Worm (Caenorhabditis elegans): ENCODE measurements around the gene metr-1.
"Not testable (repeated sequence)": the region's sequence is repeated elsewhere in the genome, so short reads cannot be mapped to it uniquely, and the experiment has no call there.

metr-1 gene

ce11 chrII:10888979-10889378 is 37.4 kb upstream of the metr-1 start, which contains the start of gene ptr-8:
Gene ptr-8, plus strand, starts transcription at chrII:10889279.
- TF ChIP-seq nhr-20 (tag; optimal IDR thresholded peaks at IDR 0.05) (no peak), egl-27 (tag; optimal IDR thresholded peaks at IDR 0.05) (no peak), fkh-8 (tag; optimal IDR thresholded peaks at IDR 0.05) (no peak), hlh-4 (tag; optimal IDR thresholded peaks at IDR 0.05) (no peak), efl-1 (optimal IDR thresholded peaks at IDR 0.05) (no peak), efl-1 (GFP tag; optimal IDR thresholded peaks at IDR 0.05 in 1 of 2) (peak in 1 of 2 experiments; percentile 72), tlp-1 (tag; optimal IDR thresholded peaks at IDR 0.05) (no peak), nhr-85 (tag) (peak; percentile 33), dsc-1 (tag; optimal IDR thresholded peaks at IDR 0.05) (no peak)

DNA sequence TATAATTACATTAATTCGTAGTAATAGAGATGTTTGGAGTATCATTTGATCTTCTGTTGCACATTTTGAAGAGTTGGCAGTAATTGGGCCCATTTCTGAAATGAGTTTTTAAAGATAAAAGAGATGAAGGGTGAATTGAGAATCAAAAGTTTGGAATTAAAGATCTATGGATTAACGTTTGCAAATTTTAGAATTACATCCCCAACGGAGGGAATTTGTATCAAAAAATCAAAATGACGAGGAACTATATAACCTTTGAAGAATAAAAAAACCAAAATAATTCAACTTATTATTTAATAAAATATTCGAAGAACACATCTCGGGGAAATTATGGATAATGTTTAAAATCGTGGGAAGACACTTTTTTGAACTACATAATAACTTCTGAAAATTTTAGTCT is 31.4 kb upstream of the metr-1 start, which contains the start of gene sra-10:
sra-10 (minus strand) TSS at position 101 of the 400 bp plus-strand sequence.
- TF ChIP-seq ceh-82 (tag; optimal IDR thresholded peaks at IDR 0.05), result no peak
- TF ChIP-seq pag-3 (tag; optimal IDR thresholded peaks at IDR 0.05; ENCODE audit: borderline replicate concordance, insufficient read depth), result no peak
- no peak for TF ChIP-seq nhr-76 (tag; optimal IDR thresholded peaks at IDR 0.05)
- TF ChIP-seq fos-1 (tag; optimal IDR thresholded peaks at IDR 0.05), result no peak
- no peak for TF ChIP-seq F16B12.6 (tag; optimal IDR thresholded peaks at IDR 0.05)
- no peak for TF ChIP-seq elt-2 (tag; optimal IDR thresholded peaks at IDR 0.05)
- no peak for TF ChIP-seq hlh-17 (GFP tag; optimal IDR thresholded peaks at IDR 0.05; ENCODE audit: borderline replicate concordance)
- TF ChIP-seq lsy-2 (tag; optimal IDR thresholded peaks at IDR 0.05), result no peak
- no peak for TF ChIP-seq ets-5 (GFP tag; IDR thresholded peaks at IDR 0.05)
- TF ChIP-seq fkh-10 (GFP tag; optimal IDR thresholded peaks at IDR 0.05), result no peak
- TF ChIP-seq isw-1 (GFP tag; IDR thresholded peaks at IDR 0.05), result no peak
- TF ChIP-seq pax-3 (tag; optimal IDR thresholded peaks at IDR 0.05), result no peak

ce11 chrII:10895959-10896358 is 30.4 kb upstream of the metr-1 start:
- TF ChIP-seq unc-30 (tag; optimal IDR thresholded peaks at IDR 0.05) (no peak), lin-13 (GFP tag; optimal IDR thresholded peaks at IDR 0.05) (no peak), elt-2 (tag; optimal IDR thresholded peaks at IDR 0.05) (no peak), xbp-1 (tag; optimal IDR thresholded peaks at IDR 0.05) (no peak), fkh-8 (tag; optimal IDR thresholded peaks at IDR 0.05) (no peak), egl-27 (tag; optimal IDR thresholded peaks at IDR 0.05) (no peak), pag-3 (tag; optimal IDR thresholded peaks at IDR 0.05; ENCODE audit: borderline replicate concordance, insufficient read depth) (no peak), ets-5 (GFP tag; IDR thresholded peaks at IDR 0.05) (no peak), dsc-1 (tag; optimal IDR thresholded peaks at IDR 0.05) (no peak), zag-1 (tag; optimal IDR thresholded peaks at IDR 0.05) (no peak)

DNA sequence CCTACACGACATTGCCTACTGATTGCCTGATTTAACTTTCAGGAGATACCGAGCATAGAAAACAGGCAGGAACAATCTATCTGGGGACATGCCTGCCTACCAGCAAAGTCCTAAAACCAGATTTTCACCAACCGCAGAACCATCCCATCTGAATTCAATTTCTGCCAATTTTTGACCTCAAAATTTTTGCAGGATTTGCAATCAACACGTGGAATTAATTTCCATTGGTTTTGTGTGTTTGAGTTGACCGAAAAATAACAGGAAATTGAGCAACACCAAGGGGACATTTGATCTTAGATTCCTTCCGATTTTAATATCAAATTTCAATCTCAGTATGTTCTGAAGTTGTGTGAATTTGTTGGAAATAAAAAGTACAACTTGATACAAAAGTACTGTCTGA is 27.4 kb upstream of the metr-1 start:
- TF ChIP-seq dsc-1 (tag; optimal IDR thresholded peaks at IDR 0.05), result peak; percentile 93
- TF ChIP-seq nhr-237 (tag; optimal IDR thresholded peaks at IDR 0.05), result no peak
- TF ChIP-seq egl-27 (tag; optimal IDR thresholded peaks at IDR 0.05), result no peak
- peak; percentile 63 for TF ChIP-seq fkh-4 (tag; optimal IDR thresholded peaks at IDR 0.05; ENCODE audit: borderline replicate concordance)

- TF ChIP-seq elt-2 (tag; optimal IDR thresholded peaks at IDR 0.05) (no peak), nhr-12 (tag; optimal IDR thresholded peaks at IDR 0.05) (no peak), ceh-8 (GFP tag; optimal IDR thresholded peaks at IDR 0.05) (no peak), fos-1 (tag; optimal IDR thresholded peaks at IDR 0.05) (no peak)
Measured at ce11 chrII:10902104-10902503, 24.3 kb upstream of the metr-1 start, which contains the start of gene gly-1. Gene gly-1, minus strand, starts transcription at chrII:10902204.

DNA sequence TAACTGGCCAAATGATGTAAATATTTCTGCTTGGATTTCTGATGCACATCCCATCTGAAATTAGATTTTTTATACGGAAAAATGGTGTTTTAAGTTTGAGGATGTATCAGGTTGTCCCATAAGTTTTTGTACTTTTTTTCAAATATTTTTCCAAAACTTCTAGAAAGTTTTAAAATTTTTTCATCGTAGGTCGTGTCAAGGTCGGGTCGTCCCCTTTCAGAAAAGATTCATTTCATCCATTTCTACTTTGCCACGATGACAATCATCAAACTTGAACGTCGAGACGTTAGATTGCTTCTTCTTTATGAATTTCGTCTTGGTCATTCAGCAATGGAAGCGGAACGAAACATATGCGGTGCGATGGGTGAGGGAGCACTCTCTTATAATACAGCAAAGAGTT is 22.0 kb upstream of the metr-1 start, which contains the start of gene sra-12:
sra-12 (minus strand) TSS at position 101 of the 400 bp plus-strand sequence.
- not testable (repeated sequence) for TF ChIP-seq nhr-76, sox-4, elt-3 (tag; optimal IDR thresholded peaks at IDR 0.05)

All from whole organism, L1 larva.